Worm (Caenorhabditis elegans) whole organism, early embryonic: ENCODE data around the gene R155.5.

Source experiments
- ets-7 ChIP-seq: sonication (generic microtip); optimal IDR thresholded peaks from 2 replicates; lab custom pipeline; 2016; ENCODE audit warnings: missing genotype, missing genetic modification characterization, missing compliant biosample characterization
- sea-1 ChIP-seq: fragments of 200-800 bp; sonication (Bioruptor generic); conservative IDR thresholded peaks from 2 replicates; pipeline ENCODE4 v1.3.6; 2022; ENCODE audit warnings: missing genetic modification characterization, missing compliant biosample characterization

ce11 chrIII:1975992-1976391, 5.7 kb upstream of the R155.5 start:
- TF ChIP-seq ets-7 (tag; lab: Kevin White, UChicago) (no peak), sea-1 (GFP tag; lab: Robert Waterston, UW) (no peak)
